Fruit fly (Drosophila melanogaster) whole organism, embryonic: ENCODE measurements around the gene CG34148.

Source experiments
- Atf6 ChIP-seq: fragments of 200-800 bp; sonication (Bioruptor generic); IDR thresholded peaks from 2 replicates; pipeline ENCODE4 v1.3.6; 2022; ENCODE audit warnings: missing biosample characterization, missing genetic modification characterization
- CG10274 ChIP-seq: fragments of 200-800 bp; sonication (Bioruptor generic); optimal IDR thresholded peaks from 3 replicates; lab custom pipeline; 2017; ENCODE audit warnings: missing biosample characterization, mild to moderate bottlenecking, missing genetic modification characterization
- CG10565 ChIP-seq: fragments of 200-800 bp; sonication (Bioruptor generic); optimal IDR thresholded peaks from 3 replicates; lab custom pipeline; 2016; ENCODE audit warnings: missing biosample characterization, mild to moderate bottlenecking, missing genetic modification characterization
- CG12071 ChIP-seq: fragments of 200-800 bp; sonication (Bioruptor generic); optimal IDR thresholded peaks from 3 replicates; lab custom pipeline; 2018; ENCODE audit warnings: missing biosample characterization, mild to moderate bottlenecking, missing genetic modification characterization
- CG12236 ChIP-seq: fragments of 200-800 bp; sonication (Bioruptor generic); optimal IDR thresholded peaks from 2 replicates; lab custom pipeline; 2016; ENCODE audit warnings: missing biosample characterization, missing genetic modification characterization
- CG12659 ChIP-seq: fragments of 200-800 bp; sonication (Bioruptor generic); optimal IDR thresholded peaks from 3 replicates; lab custom pipeline; 2017; ENCODE audit warnings: mild to moderate bottlenecking, missing biosample characterization, missing genetic modification reagents, missing genetic modification characterization
- CG14014 ChIP-seq: fragments of 200-800 bp; sonication (Bioruptor generic); IDR thresholded peaks from 2 replicates; pipeline ENCODE4 v1.3.6; 2022; ENCODE audit warnings: missing biosample characterization, missing genetic modification characterization
- CG15073 ChIP-seq: fragments of 200-800 bp; sonication (Bioruptor generic); optimal IDR thresholded peaks from 2 replicates; lab custom pipeline; 2016; ENCODE audit warnings: missing biosample characterization, missing genetic modification characterization
- CG16815 ChIP-seq: fragments of 200-800 bp; sonication (Bioruptor generic); optimal IDR thresholded peaks from 3 replicates; lab custom pipeline; 2017; ENCODE audit warnings: missing biosample characterization, mild to moderate bottlenecking, missing genetic modification characterization
- CG18619 ChIP-seq: fragments of 200-800 bp; sonication (Bioruptor generic); optimal IDR thresholded peaks from 3 replicates; lab custom pipeline; 2017; ENCODE audit warnings: missing biosample characterization, mild to moderate bottlenecking, missing genetic modification characterization
- CG2202 ChIP-seq: fragments of 200-800 bp; sonication (Bioruptor generic); optimal IDR thresholded peaks from 2 replicates; lab custom pipeline; 2018; ENCODE audit warnings: missing biosample characterization, mild to moderate bottlenecking, missing genetic modification characterization
- CG4707 ChIP-seq: fragments of 200-800 bp; sonication (Bioruptor generic); optimal IDR thresholded peaks from 2 replicates; lab custom pipeline; 2018; ENCODE audit warnings: missing biosample characterization, mild to moderate bottlenecking, missing genetic modification characterization, moderate library complexity
- CG4820 ChIP-seq: fragments of 200-800 bp; sonication (Bioruptor generic); optimal IDR thresholded peaks from 3 replicates; lab custom pipeline; 2016; ENCODE audit warnings: missing biosample characterization, missing genetic modification characterization
- CG5180 ChIP-seq: fragments of 200-800 bp; sonication (Bioruptor generic); optimal IDR thresholded peaks from 3 replicates; lab custom pipeline; 2017; ENCODE audit warnings: missing biosample characterization, missing genetic modification characterization, mild to moderate bottlenecking, moderate library complexity, missing genetic modification reagents
- CG5245 ChIP-seq: fragments of 200-800 bp; sonication (Bioruptor generic); optimal IDR thresholded peaks from 3 replicates; lab custom pipeline; 2016; ENCODE audit warnings: missing biosample characterization, missing genetic modification characterization
- CG6689 ChIP-seq: fragments of 200-800 bp; sonication (Bioruptor generic); IDR thresholded peaks from 2 replicates; pipeline ENCODE4 v1.3.6; 2022; ENCODE audit warnings: missing biosample characterization, missing genetic modification characterization
- CG7372 ChIP-seq: fragments of 200-800 bp; sonication (Bioruptor generic); IDR thresholded peaks from 2 replicates; pipeline ENCODE4 v1.3.6; 2022; ENCODE audit warnings: missing biosample characterization, missing genetic modification characterization
- CG8290 ChIP-seq, 3 experiments: fragments of 200-800 bp; sonication (Bioruptor generic); optimal IDR thresholded peaks; 2 replicates each; lab custom pipeline; 2016 to 2019; ENCODE audit warnings: missing biosample characterization in 3 of 3, missing genetic modification characterization in 3 of 3, mild to moderate bottlenecking in 2 of 3, moderate library complexity in 1 of 3
- CoRest ChIP-seq: fragments of 200-800 bp; sonication (Bioruptor generic); optimal IDR thresholded peaks from 3 replicates; lab custom pipeline; 2018; ENCODE audit warnings: missing biosample characterization, mild to moderate bottlenecking, missing genetic modification characterization, moderate library complexity
- D19B ChIP-seq: fragments of 200-800 bp; sonication (Bioruptor generic); optimal IDR thresholded peaks from 2 replicates; lab custom pipeline; 2017; ENCODE audit warnings: missing biosample characterization, mild to moderate bottlenecking, missing genetic modification characterization
- H15 ChIP-seq: fragments of 200-800 bp; sonication (Bioruptor generic); IDR thresholded peaks from 3 replicates; pipeline ENCODE4 v1.3.6; 2022; ENCODE audit warnings: missing biosample characterization, missing genetic modification characterization
- HHEX ChIP-seq: fragments of 200-800 bp; sonication (Bioruptor generic); optimal IDR thresholded peaks from 3 replicates; lab custom pipeline; 2017; ENCODE audit warnings: missing biosample characterization, mild to moderate bottlenecking, missing genetic modification characterization, missing genetic modification reagents
- Hand ChIP-seq: fragments of 200-800 bp; sonication (Bioruptor generic); optimal IDR thresholded peaks from 2 replicates; lab custom pipeline; 2017; ENCODE audit warnings: mild to moderate bottlenecking, missing biosample characterization, missing genetic modification reagents, missing genetic modification characterization
- Hey ChIP-seq: fragments of 200-800 bp; sonication (Bioruptor generic); optimal IDR thresholded peaks from 3 replicates; lab custom pipeline; 2018; ENCODE audit warnings: missing biosample characterization, mild to moderate bottlenecking, missing genetic modification characterization
- Hr39 ChIP-seq: fragments of >200 bp; optimal IDR thresholded peaks from 2 replicates; lab custom pipeline; 2017
- Jarid2 ChIP-seq: fragments of 200-800 bp; sonication (Bioruptor generic); optimal IDR thresholded peaks from 3 replicates; lab custom pipeline; 2017; ENCODE audit warnings: mild to moderate bottlenecking, missing biosample characterization, missing genetic modification reagents, missing genetic modification characterization
- Oli ChIP-seq: fragments of 200-800 bp; sonication (Bioruptor generic); optimal IDR thresholded peaks from 2 replicates; lab custom pipeline; 2018; ENCODE audit warnings: missing biosample characterization, mild to moderate bottlenecking, missing genetic modification characterization, moderate library complexity
- ase ChIP-seq: fragments of 200-800 bp; sonication (Bioruptor generic); IDR thresholded peaks from 3 replicates; pipeline ENCODE4 v1.3.6; 2022; ENCODE audit warnings: missing biosample characterization, missing genetic modification characterization
- bigmax ChIP-seq: fragments of 200-800 bp; sonication (Bioruptor generic); optimal IDR thresholded peaks from 2 replicates; lab custom pipeline; 2018; ENCODE audit warnings: missing biosample characterization, mild to moderate bottlenecking, missing genetic modification characterization
- bsh ChIP-seq, 2 experiments: fragments of 200-800 bp; sonication (Bioruptor generic); optimal IDR thresholded peaks; 2 replicates each; lab custom pipeline; 2017 to 2018; ENCODE audit warnings: mild to moderate bottlenecking in 2 of 2, missing biosample characterization in 2 of 2, missing genetic modification characterization in 2 of 2, moderate library complexity in 1 of 2
- crc ChIP-seq: fragments of 200-800 bp; sonication (Bioruptor generic); optimal IDR thresholded peaks from 2 replicates; lab custom pipeline; 2016; ENCODE audit warnings: missing biosample characterization, missing genetic modification characterization
- crp ChIP-seq, 2 experiments: fragments of 200-800 bp; sonication (Bioruptor generic); optimal IDR thresholded peaks; 2 replicates in 1 of 2; 3 replicates in 1 of 2; lab custom pipeline; 2017; ENCODE audit warnings: missing biosample characterization in 2 of 2, missing genetic modification characterization in 2 of 2, mild to moderate bottlenecking in 1 of 2, moderate library complexity in 1 of 2
- esg ChIP-seq: fragments of 200-800 bp; sonication (Bioruptor generic); conservative IDR thresholded peaks from 2 replicates; pipeline ENCODE4 v1.3.6; 2022; ENCODE audit warnings: missing biosample characterization, missing genetic modification characterization
- gro ChIP-seq: fragments of 200-800 bp; sonication (Bioruptor generic); optimal IDR thresholded peaks from 2 replicates; lab custom pipeline; 2016; ENCODE audit warnings: missing biosample characterization, missing genetic modification characterization
- hb ChIP-seq: fragments of 200-800 bp; sonication (Bioruptor generic); IDR thresholded peaks from 3 replicates; pipeline ENCODE4 v1.3.6; 2022; ENCODE audit warnings: missing biosample characterization, missing genetic modification characterization; ENCODE audit not compliant: partially characterized antibody
- kay ChIP-seq: fragments of 200-800 bp; sonication (Bioruptor generic); optimal IDR thresholded peaks from 2 replicates; lab custom pipeline; 2016; ENCODE audit warnings: missing biosample characterization, missing genetic modification characterization
- lilli ChIP-seq: fragments of 200-800 bp; sonication (Bioruptor generic); optimal IDR thresholded peaks from 3 replicates; lab custom pipeline; 2016; ENCODE audit warnings: missing biosample characterization, missing genetic modification characterization
- maf-S ChIP-seq: fragments of 200-800 bp; sonication (Bioruptor generic); optimal IDR thresholded peaks from 2 replicates; lab custom pipeline; 2016; ENCODE audit warnings: missing biosample characterization, missing genetic modification characterization
- odd ChIP-seq: fragments of 200-800 bp; sonication (Bioruptor generic); optimal IDR thresholded peaks from 2 replicates; lab custom pipeline; 2017; ENCODE audit warnings: missing biosample characterization, mild to moderate bottlenecking, missing genetic modification characterization
- prd ChIP-seq, 3 experiments: fragments of >200 bp in 2 of 3; fragments of 200-800 bp in 1 of 3; sonication (Bioruptor generic) in 1 of 3; optimal IDR thresholded peaks in 2 of 3; IDR thresholded peaks in 1 of 3; 2 replicates in 2 of 3; 3 replicates in 1 of 3; pipeline versions ENCODE4 v1.3.6 to Lab custom; 2017 to 2022; ENCODE audit warnings: missing biosample characterization in 1 of 3, missing genetic modification characterization in 1 of 3
- rib ChIP-seq: fragments of 200-800 bp; sonication (Bioruptor generic); IDR thresholded peaks from 2 replicates; pipeline ENCODE4 v1.3.6; 2022; ENCODE audit warnings: missing biosample characterization, missing genetic modification characterization
- ro ChIP-seq: fragments of 200-800 bp; sonication (Bioruptor generic); IDR thresholded peaks from 2 replicates; pipeline ENCODE4 v1.3.6; 2022; ENCODE audit warnings: missing biosample characterization, missing genetic modification characterization
- seq ChIP-seq: fragments of 200-800 bp; sonication (Bioruptor generic); IDR thresholded peaks from 2 replicates; pipeline ENCODE4 v1.3.6; 2022; ENCODE audit warnings: missing biosample characterization, missing genetic modification characterization
- sr ChIP-seq: fragments of 200-800 bp; sonication (Bioruptor generic); IDR thresholded peaks from 3 replicates; pipeline ENCODE4 v1.3.6; 2022; ENCODE audit warnings: missing biosample characterization, missing genetic modification characterization
- stc ChIP-seq: fragments of 200-800 bp; sonication (Bioruptor generic); IDR thresholded peaks from 2 replicates; pipeline ENCODE4 v1.3.6; 2022; ENCODE audit warnings: missing biosample characterization, missing genetic modification characterization
- toy ChIP-seq: fragments of 200-800 bp; sonication (Bioruptor generic); IDR thresholded peaks from 2 replicates; pipeline ENCODE4 v1.3.6; 2022; ENCODE audit warnings: missing biosample characterization, missing genetic modification characterization
- tx ChIP-seq: fragments of 200-800 bp; sonication (Bioruptor generic); optimal IDR thresholded peaks from 2 replicates; lab custom pipeline; 2016; ENCODE audit warnings: missing biosample characterization, missing genetic modification characterization
- wdn ChIP-seq: fragments of 200-800 bp; sonication (Bioruptor generic); IDR thresholded peaks from 2 replicates; pipeline ENCODE4 v1.3.6; 2022; ENCODE audit warnings: missing biosample characterization, missing genetic modification characterization

CG34148 gene

dm6 chr3R:21856098-21856872 is 22.2 kb downstream of the CG34148 start, which contains the start of gene glec (continued):
- TF ChIP-seq wdn (GFP tag; lab: Robert Waterston, UW) (no peak), toy (no peak), CoRest (peak; percentile 53), lilli (peak; percentile 31), CG2202 (tag; lab: Kevin White, UChicago) (no peak), Hand (GFP tag; lab: Kevin White, UChicago) (no peak), ro (GFP tag; lab: Robert Waterston, UW) (no peak), prd (optimal IDR thresholded peaks at IDR 0.05; lab: Kevin White, UChicago) (no peak), prd (GFP tag; IDR thresholded peaks at IDR 0.05; lab: Robert Waterston, UW) (peak; percentile 24; the same call in 2 of the 3 replicates), stc (GFP tag; lab: Robert Waterston, UW) (no peak; the same call in none of the 2 replicates), CG7372 (GFP tag; lab: Robert Waterston, UW) (no peak; the same call in 1 of the 2 replicates), crp (GFP tag; optimal IDR thresholded peaks at IDR 0.05; lab: Kevin White, UChicago) (no peak), Oli (tag; lab: Kevin White, UChicago) (peak; percentile 43), bigmax (GFP tag; lab: Kevin White, UChicago) (no peak), CG16815 (GFP tag; lab: Kevin White, UChicago) (peak; percentile 7), CG12071 (GFP tag; lab: Kevin White, UChicago) (peak; percentile 53), CG15073 (GFP tag; lab: Kevin White, UChicago) (no peak), Hey (tag; lab: Kevin White, UChicago) (no peak), D19B (GFP tag; lab: Kevin White, UChicago) (no peak), gro (GFP tag; lab: Kevin White, UChicago) (peak; percentile 55), hb (GFP tag; lab: Robert Waterston, UW) (no peak), sr (peak; percentile 56; the same call in 2 of the 3 replicates), CG6689 (GFP tag; lab: Robert Waterston, UW) (peak; percentile 99), CG12659 (GFP tag; lab: Kevin White, UChicago) (peak; percentile 25), CG18619 (GFP tag; lab: Kevin White, UChicago) (no peak), CG4820 (GFP tag; lab: Kevin White, UChicago) (no peak), kay (GFP tag; lab: Kevin White, UChicago) (peak; percentile 33), esg (GFP tag; lab: Robert Waterston, UW) (0 out of 2 replicates have a peak, but pooled peaks have one; percentile 6), CG12236 (GFP tag; lab: Kevin White, UChicago) (peak; percentile 11), ase (no peak), H15 (GFP tag; lab: Robert Waterston, UW) (no peak), crc (GFP tag; lab: Kevin White, UChicago) (peak; percentile 5), CG10565 (GFP tag; lab: Kevin White, UChicago) (no peak), Atf6 (GFP tag; lab: Robert Waterston, UW) (peak; percentile 16; the same call in 1 of the 2 replicates), CG5245 (GFP tag; lab: Kevin White, UChicago) (no peak), CG14014 (peak; percentile 44; the same call in 1 of the 2 replicates), CG5180 (GFP tag; lab: Kevin White, UChicago) (no peak), HHEX (GFP tag; lab: Kevin White, UChicago) (peak; percentile 5), tx (GFP tag; lab: Kevin White, UChicago) (no peak), CG4707 (no peak), CG8290 (GFP tag; optimal IDR thresholded peaks at IDR 0.05; lab: Kevin White, UChicago) (no peak), CG8290 (tag; optimal IDR thresholded peaks at IDR 0.05; lab: Kevin White, UChicago) (peak in 1 of 2 experiments; percentile 89), bsh (GFP tag; optimal IDR thresholded peaks at IDR 0.05; lab: Kevin White, UChicago) (peak in 1 of 2 experiments; percentile 8), Hr39 (lab: Kevin White, UChicago) (no peak), CG10274 (GFP tag; lab: Kevin White, UChicago) (no peak), Jarid2 (GFP tag; lab: Kevin White, UChicago) (peak; percentile 99), seq (GFP tag; lab: Robert Waterston, UW) (peak; percentile 50; the same call in 1 of the 2 replicates), odd (GFP tag; lab: Kevin White, UChicago) (no peak), maf-S (GFP tag; lab: Kevin White, UChicago) (peak; percentile 51), rib (GFP tag; lab: Robert Waterston, UW) (peak; percentile 75)
